Fruit fly (Drosophila melanogaster) whole organism, prepupa: ENCODE results near the gene Papst2.
A peak's percentile ranks its signal among the peaks of the same experiment; 100 is the strongest.

Experiments
- Blimp-1 ChIP-seq: fragments of 200-800 bp; sonication (Bioruptor generic); optimal IDR thresholded peaks from 3 replicates; lab custom pipeline; 2017; ENCODE audit warnings: missing biosample characterization, missing genetic modification characterization, mild to moderate bottlenecking, moderate library complexity, missing genetic modification reagents
- CG10669 ChIP-seq: fragments of 200-800 bp; sonication (Bioruptor generic); optimal IDR thresholded peaks from 3 replicates; lab custom pipeline; 2018; ENCODE audit warnings: missing biosample characterization, mild to moderate bottlenecking, missing genetic modification characterization, moderate library complexity
- CG11294 ChIP-seq: fragments of 200-800 bp; sonication (Bioruptor generic); IDR thresholded peaks from 2 replicates; pipeline ENCODE4 v1.3.6; 2022; ENCODE audit warnings: missing biosample characterization, missing genetic modification characterization
- CG11762 ChIP-seq: fragments of 200-800 bp; sonication (Bioruptor generic); optimal IDR thresholded peaks from 3 replicates; lab custom pipeline; 2016; ENCODE audit warnings: missing biosample characterization, missing genetic modification characterization; ENCODE audit not compliant: insufficient read depth
- CG11902 ChIP-seq: fragments of 200-800 bp; sonication (Bioruptor generic); optimal IDR thresholded peaks from 3 replicates; lab custom pipeline; 2016; ENCODE audit warnings: missing biosample characterization, missing genetic modification characterization
- CG15336 ChIP-seq: fragments of 200-800 bp; sonication (Bioruptor generic); IDR thresholded peaks from 2 replicates; pipeline ENCODE4 v1.3.6; 2022; ENCODE audit warnings: missing biosample characterization, missing genetic modification characterization
- CG1621 ChIP-seq: fragments of 200-800 bp; sonication (Bioruptor generic); optimal IDR thresholded peaks from 3 replicates; lab custom pipeline; 2018; ENCODE audit warnings: missing biosample characterization, mild to moderate bottlenecking, missing genetic modification characterization
- CG3032 ChIP-seq: fragments of 200-800 bp; optimal IDR thresholded peaks from 2 replicates; lab custom pipeline; 2019; ENCODE audit warnings: missing biosample characterization, mild to moderate bottlenecking, missing genetic modification characterization, moderate library complexity
- CG31627 ChIP-seq: fragments of 200-800 bp; sonication (Bioruptor generic); optimal IDR thresholded peaks from 3 replicates; lab custom pipeline; 2016; ENCODE audit warnings: missing biosample characterization, missing genetic modification characterization
- CG32006 ChIP-seq: fragments of 200-800 bp; sonication (Bioruptor generic); optimal IDR thresholded peaks from 3 replicates; lab custom pipeline; 2017; ENCODE audit warnings: missing biosample characterization, mild to moderate bottlenecking, missing genetic modification characterization
- CG34406 ChIP-seq: fragments of 200-800 bp; sonication (Bioruptor generic); optimal IDR thresholded peaks from 3 replicates; lab custom pipeline; 2016; ENCODE audit warnings: missing biosample characterization, missing genetic modification characterization
- CG3919 ChIP-seq: fragments of 200-800 bp; sonication (Bioruptor generic); optimal IDR thresholded peaks from 3 replicates; lab custom pipeline; 2016; ENCODE audit warnings: missing biosample characterization, missing genetic modification characterization
- CG4318 ChIP-seq: fragments of 200-800 bp; sonication (Bioruptor generic); optimal IDR thresholded peaks from 3 replicates; lab custom pipeline; 2017; ENCODE audit warnings: missing biosample characterization, mild to moderate bottlenecking, missing genetic modification characterization
- CG6163 ChIP-seq: fragments of 200-800 bp; sonication (Bioruptor generic); IDR thresholded peaks from 3 replicates; pipeline ENCODE4 v1.3.6; 2022; ENCODE audit warnings: missing biosample characterization, missing genetic modification characterization
- CG6276 ChIP-seq: fragments of 200-800 bp; sonication (Bioruptor generic); optimal IDR thresholded peaks from 2 replicates; lab custom pipeline; 2017; ENCODE audit warnings: missing biosample characterization, mild to moderate bottlenecking, missing genetic modification characterization
- CG6792 ChIP-seq: fragments of 200-800 bp; sonication (Bioruptor generic); optimal IDR thresholded peaks from 3 replicates; lab custom pipeline; 2016; ENCODE audit warnings: missing biosample characterization, missing genetic modification characterization
- CG8119 ChIP-seq: fragments of 200-800 bp; sonication (Bioruptor generic); IDR thresholded peaks from 3 replicates; pipeline ENCODE4 v1.3.6; 2022; ENCODE audit warnings: missing biosample characterization, missing genetic modification characterization
- CG8632 ChIP-seq: fragments of 200-800 bp; sonication (Bioruptor generic); optimal IDR thresholded peaks from 3 replicates; lab custom pipeline; 2016; ENCODE audit warnings: missing biosample characterization, missing genetic modification characterization
- CG9139 ChIP-seq: fragments of 200-800 bp; sonication (Bioruptor generic); optimal IDR thresholded peaks from 3 replicates; lab custom pipeline; 2017; ENCODE audit warnings: missing biosample characterization, mild to moderate bottlenecking, missing genetic modification characterization
- Eip75B ChIP-seq: fragments of 200-800 bp; sonication (Bioruptor generic); optimal IDR thresholded peaks from 3 replicates; lab custom pipeline; 2016; ENCODE audit warnings: missing biosample characterization, missing genetic modification characterization
- Eip78C ChIP-seq: fragments of 200-800 bp; sonication (Bioruptor generic); peaks from one replicate; lab custom pipeline; 2016; ENCODE audit warnings: missing biosample characterization, missing genetic modification characterization
- Ets21C ChIP-seq: fragments of 200-800 bp; sonication (Bioruptor generic); optimal IDR thresholded peaks from 3 replicates; lab custom pipeline; 2016; ENCODE audit warnings: missing biosample characterization, missing genetic modification characterization
- Ets96B ChIP-seq: fragments of 200-800 bp; optimal IDR thresholded peaks from 2 replicates; lab custom pipeline; 2019; ENCODE audit warnings: missing biosample characterization, mild to moderate bottlenecking, missing genetic modification characterization, moderate library complexity
- Hr39 ChIP-seq: fragments of 200-800 bp; sonication (Bioruptor generic); optimal IDR thresholded peaks from 2 replicates; lab custom pipeline; 2016; ENCODE audit warnings: missing biosample characterization, missing genetic modification characterization
- Hr4 ChIP-seq: fragments of 200-800 bp; sonication (Bioruptor generic); optimal IDR thresholded peaks from 3 replicates; lab custom pipeline; 2016; ENCODE audit warnings: missing biosample characterization, missing genetic modification characterization
- Lpt ChIP-seq: fragments of 200-800 bp; sonication (Bioruptor generic); optimal IDR thresholded peaks from 3 replicates; lab custom pipeline; 2016; ENCODE audit warnings: missing biosample characterization, missing genetic modification characterization
- Met ChIP-seq: fragments of 200-800 bp; sonication (Bioruptor generic); optimal IDR thresholded peaks from 3 replicates; lab custom pipeline; 2016; ENCODE audit warnings: missing biosample characterization, missing genetic modification characterization
- OdsH ChIP-seq: fragments of 200-800 bp; sonication (Bioruptor generic); optimal IDR thresholded peaks from 3 replicates; lab custom pipeline; 2016; ENCODE audit warnings: missing biosample characterization, missing genetic modification characterization
- Sox102F ChIP-seq: fragments of 200-800 bp; sonication (Bioruptor generic); optimal IDR thresholded peaks from 2 replicates; lab custom pipeline; 2016; ENCODE audit warnings: missing biosample characterization, mild to moderate bottlenecking, missing genetic modification characterization
- Sox15 ChIP-seq: fragments of 200-800 bp; sonication (Bioruptor generic); optimal IDR thresholded peaks from 3 replicates; lab custom pipeline; 2016; ENCODE audit warnings: missing biosample characterization, missing genetic modification characterization
- acj6 ChIP-seq: fragments of 200-800 bp; sonication (Bioruptor generic); optimal IDR thresholded peaks from 3 replicates; lab custom pipeline; 2016; ENCODE audit warnings: missing biosample characterization, missing genetic modification characterization
- cyc ChIP-seq: fragments of 200-800 bp; sonication (Bioruptor generic); optimal IDR thresholded peaks from 3 replicates; lab custom pipeline; 2016; ENCODE audit warnings: missing biosample characterization, missing genetic modification characterization
- dac ChIP-seq: fragments of 200-800 bp; sonication (Bioruptor generic); optimal IDR thresholded peaks from 2 replicates; lab custom pipeline; 2017; ENCODE audit warnings: missing biosample characterization, mild to moderate bottlenecking, missing genetic modification characterization
- dsx ChIP-seq: fragments of 200-800 bp; optimal IDR thresholded peaks from 3 replicates; lab custom pipeline; 2019; ENCODE audit warnings: missing biosample characterization, mild to moderate bottlenecking, missing genetic modification characterization, moderate library complexity; ENCODE audit not compliant: poor library complexity, severe bottlenecking
- eg ChIP-seq: fragments of 200-800 bp; sonication (Bioruptor generic); IDR thresholded peaks from 3 replicates; pipeline ENCODE4 v1.3.6; 2022; ENCODE audit warnings: missing biosample characterization, missing genetic modification characterization
- esn ChIP-seq: fragments of 200-800 bp; sonication (Bioruptor generic); optimal IDR thresholded peaks from 2 replicates; lab custom pipeline; 2016; ENCODE audit warnings: missing biosample characterization, mild to moderate bottlenecking, missing genetic modification characterization, moderate library complexity
- fd59A ChIP-seq: fragments of 200-800 bp; sonication (Bioruptor generic); optimal IDR thresholded peaks from 2 replicates; lab custom pipeline; 2017; ENCODE audit warnings: missing biosample characterization, mild to moderate bottlenecking, missing genetic modification characterization, missing genetic modification reagents
- fd85E ChIP-seq: fragments of 200-800 bp; sonication (Bioruptor generic); optimal IDR thresholded peaks from 3 replicates; lab custom pipeline; 2016; ENCODE audit warnings: missing biosample characterization, missing genetic modification characterization
- pdm3 ChIP-seq: fragments of 200-800 bp; sonication (Bioruptor generic); optimal IDR thresholded peaks from 3 replicates; lab custom pipeline; 2016; ENCODE audit warnings: missing biosample characterization, missing genetic modification characterization
- salr ChIP-seq, 2 experiments: fragments of 200-800 bp; sonication (Bioruptor generic); optimal IDR thresholded peaks; 3 replicates each; lab custom pipeline; 2016 to 2018; ENCODE audit warnings: missing biosample characterization in 2 of 2, missing genetic modification characterization in 2 of 2, mild to moderate bottlenecking in 1 of 2
- spab ChIP-seq: fragments of 200-800 bp; sonication (Bioruptor generic); optimal IDR thresholded peaks from 2 replicates; lab custom pipeline; 2017; ENCODE audit warnings: missing biosample characterization, mild to moderate bottlenecking, missing genetic modification characterization, missing genetic modification reagents
- ss ChIP-seq, 2 experiments: fragments of 200-800 bp; sonication (Bioruptor generic); optimal IDR thresholded peaks; 2 replicates in 1 of 2; 3 replicates in 1 of 2; lab custom pipeline; 2017 to 2018; ENCODE audit warnings: mild to moderate bottlenecking in 2 of 2, missing biosample characterization in 2 of 2, missing genetic modification characterization in 2 of 2, moderate library complexity in 1 of 2
- svp ChIP-seq: fragments of 200-800 bp; sonication (Bioruptor generic); peaks from one replicate; lab custom pipeline; 2016; ENCODE audit warnings: missing biosample characterization, missing genetic modification characterization
- topi ChIP-seq: fragments of 200-800 bp; sonication (Bioruptor generic); optimal IDR thresholded peaks from 3 replicates; lab custom pipeline; 2016; ENCODE audit warnings: missing biosample characterization, missing genetic modification characterization
- vri ChIP-seq: fragments of 200-800 bp; sonication (Bioruptor generic); optimal IDR thresholded peaks from 3 replicates; lab custom pipeline; 2016; ENCODE audit warnings: missing biosample characterization, mild to moderate bottlenecking, missing genetic modification characterization

The Papst2 gene

DNA sequence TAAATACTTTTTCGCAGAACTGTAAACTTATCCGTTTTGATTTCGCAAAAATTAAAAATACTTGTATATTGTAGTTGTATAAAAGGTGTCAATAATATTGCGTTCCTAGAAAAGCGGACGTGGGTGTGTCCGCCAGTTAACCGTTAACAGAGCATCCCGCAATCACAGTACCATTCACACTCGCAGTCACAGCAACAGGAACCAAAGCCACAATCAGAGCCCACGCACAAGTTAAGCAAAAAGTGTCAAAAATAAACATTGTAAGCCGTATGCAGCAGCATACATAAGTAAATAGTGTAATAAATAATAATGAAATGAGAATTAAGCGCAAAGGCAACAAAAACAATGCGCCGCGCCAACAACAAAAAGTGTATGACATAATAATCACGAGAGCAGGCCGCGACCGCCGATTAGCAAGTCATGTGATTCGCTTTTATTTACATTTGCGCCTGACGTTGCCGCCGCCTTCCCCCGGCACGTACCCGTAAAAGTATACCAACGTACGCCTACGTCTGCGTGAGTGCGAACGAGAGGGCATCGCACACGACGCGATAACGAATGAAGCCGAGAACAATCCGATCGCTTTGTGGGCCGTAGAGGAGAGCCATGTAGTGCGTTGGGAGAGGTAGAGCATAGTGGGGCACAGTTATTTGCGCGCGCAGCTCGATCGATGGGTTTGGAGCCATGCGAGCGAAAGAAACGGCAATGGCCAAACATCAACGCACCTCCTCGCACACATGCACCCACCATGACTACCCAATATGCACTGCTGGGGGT is 32.7 kb upstream of the Papst2 start (continued):
- TF ChIP-seq OdsH (GFP tag; lab: Kevin White, UChicago) (peak; percentile 56), Hr4 (peak; percentile 42), CG9139 (GFP tag; lab: Kevin White, UChicago) (peak; percentile 49), CG15336 (no peak), ss (GFP tag; optimal IDR thresholded peaks at IDR 0.05; lab: Kevin White, UChicago) (peak; percentile 54 to 62), Ets21C (no peak), svp (GFP tag; lab: Kevin White, UChicago) (peak; percentile 97), Met (GFP tag; lab: Kevin White, UChicago) (peak; percentile 32), Hr39 (GFP tag; lab: Kevin White, UChicago) (peak; percentile 63), Eip78C (GFP tag; lab: Kevin White, UChicago) (peak; percentile 70)

DNA sequence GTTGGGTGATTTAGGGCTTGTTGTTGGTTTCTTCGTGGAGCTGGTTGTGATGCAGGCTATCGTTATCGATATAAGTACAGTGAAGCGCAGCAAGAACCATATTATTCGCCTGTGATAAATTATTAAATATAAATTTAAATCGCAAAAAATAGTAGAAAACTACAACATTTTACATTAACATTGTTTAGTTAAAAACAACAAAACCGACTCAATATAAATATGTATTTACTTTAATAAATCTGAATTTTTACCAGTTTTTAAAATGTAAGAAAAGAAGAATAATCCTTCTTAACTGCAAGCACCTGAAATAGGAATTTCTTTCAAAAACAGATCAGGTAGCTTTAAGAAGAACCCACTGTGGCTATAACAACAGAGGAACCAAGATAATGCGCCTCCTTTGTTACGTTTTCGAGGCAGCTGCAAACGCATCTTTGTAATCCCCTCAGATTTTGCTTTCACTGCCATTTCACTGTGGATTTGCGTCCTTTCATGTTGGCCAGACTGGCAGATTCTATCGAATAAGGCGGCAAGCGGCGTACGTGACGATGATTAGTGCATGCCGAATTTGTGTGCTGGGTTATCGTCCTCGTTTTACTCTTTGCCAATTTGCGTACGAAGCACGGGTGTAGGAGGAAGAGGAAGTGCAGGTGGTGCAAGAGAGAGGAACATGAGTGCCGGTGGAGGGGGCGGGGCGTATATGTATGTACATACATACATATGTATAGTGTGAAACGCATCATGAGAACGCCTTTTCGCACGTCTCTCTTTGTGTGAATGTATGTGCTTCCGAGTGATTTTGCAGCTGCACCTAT is 31.9 kb upstream of the Papst2 start:
- TF ChIP-seq esn (peak; percentile 77), Lpt (no peak), Ets21C (peak; percentile 21), CG4318 (GFP tag; lab: Kevin White, UChicago) (peak; percentile 13), CG34406 (peak; percentile 30), spab (GFP tag; lab: Kevin White, UChicago) (peak; percentile 7), svp (GFP tag; lab: Kevin White, UChicago) (peak; percentile 13), CG6276 (GFP tag; lab: Kevin White, UChicago) (no peak), Met (GFP tag; lab: Kevin White, UChicago) (peak; percentile 36), ss (GFP tag; optimal IDR thresholded peaks at IDR 0.05; lab: Kevin White, UChicago) (peak in 1 of 2 experiments; percentile 18), fd59A (GFP tag; lab: Kevin White, UChicago) (no peak), Hr4 (peak; percentile 41), Hr39 (GFP tag; lab: Kevin White, UChicago) (peak; percentile 40), Eip75B (GFP tag; lab: Kevin White, UChicago) (no peak), Sox15 (GFP tag; lab: Kevin White, UChicago) (peak; percentile 21), cyc (GFP tag; lab: Kevin White, UChicago) (no peak), dac (GFP tag; lab: Kevin White, UChicago) (no peak), CG6792 (peak; percentile 32), fd85E (peak; percentile 17), CG32006 (peak; percentile 68), CG11762 (GFP tag; lab: Kevin White, UChicago) (peak; percentile 21), dsx (GFP tag; lab: Kevin White, UChicago) (no peak), CG31627 (GFP tag; lab: Kevin White, UChicago) (peak; percentile 9), CG11294 (GFP tag; lab: Robert Waterston, UW) (no peak), CG10669 (GFP tag; lab: Kevin White, UChicago) (no peak), Sox102F (GFP tag; lab: Kevin White, UChicago) (peak; percentile 34), CG6163 (peak; percentile 29; the same call in 2 of the 3 replicates), topi (peak; percentile 28), CG8119 (GFP tag; lab: Robert Waterston, UW) (no peak), eg (no peak), CG11902 (GFP tag; lab: Kevin White, UChicago) (no peak), CG3032 (peak; percentile 35), Ets96B (no peak), acj6 (GFP tag; lab: Kevin White, UChicago) (peak; percentile 38), Blimp-1 (GFP tag; lab: Kevin White, UChicago) (no peak), CG9139 (GFP tag; lab: Kevin White, UChicago) (no peak), CG15336 (no peak), CG3919 (GFP tag; lab: Kevin White, UChicago) (peak; percentile 10), CG1621 (no peak), Eip78C (GFP tag; lab: Kevin White, UChicago) (peak; percentile 83), salr (GFP tag; optimal IDR thresholded peaks at IDR 0.05; lab: Kevin White, UChicago) (peak in 1 of 2 experiments; percentile 67), pdm3 (GFP tag; lab: Kevin White, UChicago) (peak; percentile 17), CG8632 (GFP tag; lab: Kevin White, UChicago) (peak; percentile 42), vri (GFP tag; lab: Kevin White, UChicago) (peak; percentile 66)
